Worm (Caenorhabditis elegans) whole organism, L3 larva: ENCODE measurements around the gene rpl-28.

Experiments
- R02D3.7 ChIP-seq: fragments of 150-350 bp; optimal IDR thresholded peaks from 2 replicates; lab custom pipeline; 2014; ENCODE audit warnings: missing biosample characterization, missing genetic modification characterization
- aly-2 ChIP-seq: fragments of 150-350 bp; optimal IDR thresholded peaks from 2 replicates; lab custom pipeline; 2014; ENCODE audit warnings: missing biosample characterization, missing genetic modification characterization
- ceh-16 ChIP-seq: sonication (generic microtip); optimal IDR thresholded peaks from 2 replicates; lab custom pipeline; 2017; ENCODE audit warnings: missing biosample characterization, missing genetic modification characterization
- ceh-82 ChIP-seq: fragments of 150-350 bp; optimal IDR thresholded peaks from 2 replicates; lab custom pipeline; 2014; ENCODE audit warnings: missing biosample characterization, missing genetic modification characterization
- egl-27 ChIP-seq: sonication (generic microtip); optimal IDR thresholded peaks from 4 replicates; lab custom pipeline; 2017; ENCODE audit warnings: missing biosample characterization, missing genetic modification reagents, missing genetic modification characterization
- egl-5 ChIP-seq: fragments of 150-350 bp; optimal IDR thresholded peaks from 2 replicates; lab custom pipeline; 2017; ENCODE audit warnings: missing biosample characterization, missing genetic modification reagents, missing genetic modification characterization, inconsistent platforms
- elt-1 ChIP-seq: fragments of 150-350 bp; optimal IDR thresholded peaks from 2 replicates; lab custom pipeline; 2014; ENCODE audit warnings: missing biosample characterization, missing genetic modification characterization
- elt-3 ChIP-seq, 3 experiments: fragments of 150-350 bp in 1 of 3; sonication (generic microtip) in 2 of 3; optimal IDR thresholded peaks; 2 replicates in 2 of 3; 4 replicates in 1 of 3; lab custom pipeline; 2014 to 2017; ENCODE audit warnings: missing biosample characterization in 3 of 3, missing genetic modification characterization in 3 of 3
- eor-1 ChIP-seq, 2 experiments: fragments of 150-350 bp; optimal IDR thresholded peaks; 2 replicates each; lab custom pipeline; 2014 to 2018; ENCODE audit warnings: missing biosample characterization in 2 of 2, missing genetic modification characterization in 2 of 2
- fkh-10 ChIP-seq: sonication (generic microtip); optimal IDR thresholded peaks from 2 replicates; lab custom pipeline; 2017; ENCODE audit warnings: missing biosample characterization, missing genetic modification reagents, missing genetic modification characterization
- hmg-11 ChIP-seq: sonication (generic microtip); optimal IDR thresholded peaks from 2 replicates; lab custom pipeline; 2016; ENCODE audit warnings: missing genetic modification characterization, missing compliant biosample characterization
- jun-1 ChIP-seq: fragments of 150-350 bp; optimal IDR thresholded peaks from 2 replicates; lab custom pipeline; 2014; ENCODE audit warnings: missing biosample characterization, missing genetic modification reagents, missing genetic modification characterization
- lin-15B ChIP-seq: fragments of 150-350 bp; optimal IDR thresholded peaks from 2 replicates; lab custom pipeline; 2014; ENCODE audit warnings: missing biosample characterization, missing genetic modification characterization
- lin-39 ChIP-seq: fragments of 150-350 bp; optimal IDR thresholded peaks from 2 replicates; lab custom pipeline; 2018; ENCODE audit warnings: missing biosample characterization, missing genetic modification reagents, missing genetic modification characterization
- mdl-1 ChIP-seq: fragments of 150-350 bp; optimal IDR thresholded peaks from 2 replicates; lab custom pipeline; 2014; ENCODE audit warnings: missing biosample characterization, missing genetic modification characterization
- mml-1 ChIP-seq: fragments of 150-350 bp; sonication (generic microtip); optimal IDR thresholded peaks from 3 replicates; lab custom pipeline; 2014; ENCODE audit warnings: missing biosample characterization, missing genetic modification characterization
- nfya-1 ChIP-seq: sonication (generic microtip); optimal IDR thresholded peaks from 2 replicates; lab custom pipeline; 2017; ENCODE audit warnings: missing genetic modification characterization, mild to moderate bottlenecking, missing compliant biosample characterization, antibody characterized with exemption, moderate library complexity; ENCODE audit not compliant: insufficient read depth
- nhr-11 ChIP-seq: fragments of 150-350 bp; optimal IDR thresholded peaks from 2 replicates; lab custom pipeline; 2014; ENCODE audit warnings: missing biosample characterization, missing genetic modification characterization
- nhr-12 ChIP-seq: fragments of 150-350 bp; optimal IDR thresholded peaks from 2 replicates; lab custom pipeline; 2014; ENCODE audit warnings: missing biosample characterization, missing genetic modification characterization
- nhr-25 ChIP-seq: sonication (generic microtip); optimal IDR thresholded peaks from 2 replicates; lab custom pipeline; 2017; ENCODE audit warnings: missing biosample characterization, missing genetic modification characterization
- nhr-28 ChIP-seq: fragments of 150-350 bp; optimal IDR thresholded peaks from 2 replicates; lab custom pipeline; 2014; ENCODE audit warnings: missing biosample characterization, missing genetic modification characterization
- nhr-43 ChIP-seq: sonication (generic microtip); optimal IDR thresholded peaks from 2 replicates; lab custom pipeline; 2016; ENCODE audit warnings: mild to moderate bottlenecking, missing genetic modification characterization, missing compliant biosample characterization; ENCODE audit not compliant: poor library complexity, severe bottlenecking
- nhr-76 ChIP-seq: fragments of 150-350 bp; sonication (generic microtip); optimal IDR thresholded peaks from 5 replicates; lab custom pipeline; 2014; ENCODE audit warnings: missing biosample characterization, missing genetic modification characterization
- nhr-77 ChIP-seq: fragments of 150-350 bp; optimal IDR thresholded peaks from 2 replicates; lab custom pipeline; 2014; ENCODE audit warnings: missing biosample characterization, missing genetic modification characterization
- pha-4 ChIP-seq: fragments of 150-350 bp; optimal IDR thresholded peaks from 2 replicates; lab custom pipeline; 2014; ENCODE audit warnings: missing biosample characterization, missing genetic modification reagents, missing genetic modification characterization
- pqm-1 ChIP-seq: fragments of 150-350 bp; optimal IDR thresholded peaks from 2 replicates; lab custom pipeline; 2017; ENCODE audit warnings: missing biosample characterization, missing genetic modification characterization, inconsistent platforms
- sea-2 ChIP-seq: fragments of 150-350 bp; sonication (generic microtip); optimal IDR thresholded peaks from 4 replicates; lab custom pipeline; 2014; ENCODE audit warnings: missing biosample characterization, missing genetic modification reagents, missing genetic modification characterization
- snpc-4 ChIP-seq: fragments of 150-350 bp; optimal IDR thresholded peaks from 2 replicates; lab custom pipeline; 2014; ENCODE audit warnings: missing biosample characterization, missing genetic modification characterization
- tbx-2 ChIP-seq: sonication (generic microtip); optimal IDR thresholded peaks from 2 replicates; lab custom pipeline; 2016; ENCODE audit warnings: mild to moderate bottlenecking, missing genetic modification characterization, missing compliant biosample characterization
- unc-39 ChIP-seq: sonication (generic microtip); optimal IDR thresholded peaks from 4 replicates; lab custom pipeline; 2017; ENCODE audit warnings: missing biosample characterization, missing genetic modification characterization
- unc-62 ChIP-seq: fragments of 150-350 bp; sonication (generic microtip); optimal IDR thresholded peaks from 4 replicates; lab custom pipeline; 2014; ENCODE audit warnings: missing biosample characterization, missing genetic modification reagents, missing genetic modification characterization
- zag-1 ChIP-seq: fragments of 150-350 bp; optimal IDR thresholded peaks from 2 replicates; lab custom pipeline; 2014; ENCODE audit warnings: missing biosample characterization, missing genetic modification characterization

Gene rpl-28

ce11 chrV:12716447-12716846, 11.5 kb downstream of the rpl-28 start, which contains the start of gene str-178:
TSS of gene str-178 (minus strand) at chrV:12716547.
- TF ChIP-seq hmg-11 (tag; lab: Kevin White, UChicago) (no peak), eor-1 (tag; optimal IDR thresholded peaks at IDR 0.05; lab: Kevin White, UChicago) (no peak), sea-2 (GFP tag; lab: Kevin White, UChicago) (no peak), pha-4 (tag; lab: Kevin White, UChicago) (no peak)

- TF ChIP-seq nhr-77 (tag; lab: Kevin White, UChicago), result no peak
- TF ChIP-seq egl-5 (tag; lab: Kevin White, UChicago), result no peak
- no peak for TF ChIP-seq tbx-2 (tag; lab: Kevin White, UChicago)
- TF ChIP-seq mdl-1 (tag; lab: Kevin White, UChicago), result no peak
These were observed 13.8 kb downstream of the rpl-28 start, which contains the start of gene R11D1.4 for ce11 chrV:12714120-12714519. TSS of gene R11D1.4 (minus strand) at chrV:12714220.

ce11 chrV:12711999-12712398, 15.9 kb downstream of the rpl-28 start, which contains the start of gene R11D1.3:
TSS of gene R11D1.3 (minus strand) at chrV:12712099.
- TF ChIP-seq jun-1 (tag; lab: Kevin White, UChicago) (no peak), snpc-4 (tag; lab: Kevin White, UChicago) (no peak), nhr-11 (tag; lab: Kevin White, UChicago) (no peak), lin-15B (tag; lab: Kevin White, UChicago) (no peak)

- no peak for TF ChIP-seq fkh-10
- TF ChIP-seq nhr-43 (tag; lab: Kevin White, UChicago), result no peak
- TF ChIP-seq pha-4 (tag; lab: Kevin White, UChicago), result no peak
- no peak for TF ChIP-seq nhr-11 (tag; lab: Kevin White, UChicago)
- no peak for TF ChIP-seq aly-2 (tag; lab: Kevin White, UChicago)
- TF ChIP-seq unc-62 (GFP tag; lab: Kevin White, UChicago), result no peak
- TF ChIP-seq elt-1 (tag; lab: Kevin White, UChicago), result no peak
- no peak for TF ChIP-seq nhr-76 (tag; lab: Kevin White, UChicago)
- TF ChIP-seq nhr-28 (tag; lab: Kevin White, UChicago), result no peak
- TF ChIP-seq mml-1, result no peak
- no peak for TF ChIP-seq tbx-2 (tag; lab: Kevin White, UChicago)
- no peak for TF ChIP-seq ceh-82 (tag; lab: Kevin White, UChicago)
- no peak for TF ChIP-seq zag-1 (tag; lab: Kevin White, UChicago)
These were observed 19.6 kb downstream of the rpl-28 start, which contains the start of gene R11D1.2 for ce11 chrV:12708305-12708704. TSS of gene R11D1.2 (plus strand) at chrV:12708605.

- TF ChIP-seq mdl-1 (tag; lab: Kevin White, UChicago), result no peak
- no peak for TF ChIP-seq nfya-1
- no peak for TF ChIP-seq elt-3 (tag; optimal IDR thresholded peaks at IDR 0.05; lab: Kevin White, UChicago)
- no peak for TF ChIP-seq elt-1 (tag; lab: Kevin White, UChicago)
- no peak for TF ChIP-seq tbx-2 (tag; lab: Kevin White, UChicago)
- no peak for TF ChIP-seq nhr-77 (tag; lab: Kevin White, UChicago)
- no peak for TF ChIP-seq unc-62 (GFP tag; lab: Kevin White, UChicago)
- no peak for TF ChIP-seq sea-2 (GFP tag; lab: Kevin White, UChicago)
- TF ChIP-seq zag-1 (tag; lab: Kevin White, UChicago), result no peak
- no peak for TF ChIP-seq egl-27 (tag; lab: Kevin White, UChicago)
These were observed 21.4 kb downstream of the rpl-28 start for ce11 chrV:12706511-12706910.

ce11 chrV:12704077-12704476, 23.8 kb downstream of the rpl-28 start, which contains the start of gene R11D1.1:
TSS of gene R11D1.1 (plus strand) at chrV:12704377.
- no peak for TF ChIP-seq R02D3.7
- no peak for TF ChIP-seq ceh-16 (tag; lab: Kevin White, UChicago)
- TF ChIP-seq nhr-12 (tag; lab: Kevin White, UChicago), result no peak
- TF ChIP-seq zag-1 (tag; lab: Kevin White, UChicago), result no peak
- no peak for TF ChIP-seq eor-1 (tag; optimal IDR thresholded peaks at IDR 0.05; lab: Kevin White, UChicago)
- no peak for TF ChIP-seq nhr-25 (tag; lab: Kevin White, UChicago)
- TF ChIP-seq snpc-4 (tag; lab: Kevin White, UChicago), result no peak
- TF ChIP-seq pha-4 (tag; lab: Kevin White, UChicago), result no peak
- no peak for TF ChIP-seq mml-1
- no peak for TF ChIP-seq pqm-1
- no peak for TF ChIP-seq unc-39 (tag; lab: Kevin White, UChicago)
- TF ChIP-seq nhr-28 (tag; lab: Kevin White, UChicago), result no peak
- TF ChIP-seq nhr-77 (tag; lab: Kevin White, UChicago), result no peak
- no peak for TF ChIP-seq jun-1 (tag; lab: Kevin White, UChicago)
- TF ChIP-seq aly-2 (tag; lab: Kevin White, UChicago), result no peak
- no peak for TF ChIP-seq lin-39 (tag; lab: Kevin White, UChicago)
